Worm (Caenorhabditis elegans) whole organism, L3 larva: ENCODE measurements around the gene H14N18.2.
A peak's percentile ranks its signal among the peaks of the same experiment; 100 is the strongest.

Source experiments
- R02D3.7 ChIP-seq: fragments of 150-350 bp; optimal IDR thresholded peaks from 2 replicates; lab custom pipeline; 2014; ENCODE audit warnings: missing biosample characterization, missing genetic modification characterization
- ama-1 ChIP-seq: fragments of 150-350 bp; optimal IDR thresholded peaks from 2 replicates; lab custom pipeline; 2018
- lin-39 ChIP-seq: fragments of 150-350 bp; optimal IDR thresholded peaks from 2 replicates; lab custom pipeline; 2018; ENCODE audit warnings: missing biosample characterization, missing genetic modification reagents, missing genetic modification characterization
- pqm-1 ChIP-seq: fragments of 150-350 bp; optimal IDR thresholded peaks from 2 replicates; lab custom pipeline; 2017; ENCODE audit warnings: missing biosample characterization, missing genetic modification characterization, inconsistent platforms
- snpc-4 ChIP-seq: fragments of 150-350 bp; optimal IDR thresholded peaks from 2 replicates; lab custom pipeline; 2014; ENCODE audit warnings: missing biosample characterization, missing genetic modification characterization
- unc-62 ChIP-seq: fragments of 150-350 bp; sonication (generic microtip); optimal IDR thresholded peaks from 4 replicates; lab custom pipeline; 2014; ENCODE audit warnings: missing biosample characterization, missing genetic modification reagents, missing genetic modification characterization
- zag-1 ChIP-seq: fragments of 150-350 bp; optimal IDR thresholded peaks from 2 replicates; lab custom pipeline; 2014; ENCODE audit warnings: missing biosample characterization, missing genetic modification characterization
- ztf-4 ChIP-seq: fragments of 150-350 bp; optimal IDR thresholded peaks from 2 replicates; lab custom pipeline; 2014; ENCODE audit warnings: missing biosample characterization, missing genetic modification characterization

ce11 chrV:8937476-8938249, 5.2 kb downstream of the H14N18.2 start:
- no peak for TF ChIP-seq R02D3.7 (tag; lab: Kevin White, UChicago)
- TF ChIP-seq ama-1 (lab: Kevin White, UChicago), result peak; percentile 64
- no peak for TF ChIP-seq pqm-1 (tag; lab: Kevin White, UChicago)
- TF ChIP-seq unc-62 (GFP tag; lab: Kevin White, UChicago), result no peak
- no peak for TF ChIP-seq ztf-4 (tag; lab: Kevin White, UChicago)
- TF ChIP-seq zag-1 (tag; lab: Kevin White, UChicago), result no peak
- no peak for TF ChIP-seq snpc-4 (tag; lab: Kevin White, UChicago)
- no peak for TF ChIP-seq lin-39 (tag; lab: Kevin White, UChicago)
